Worm (Caenorhabditis elegans): ENCODE measurements around the gene sdz-19.

DNA sequence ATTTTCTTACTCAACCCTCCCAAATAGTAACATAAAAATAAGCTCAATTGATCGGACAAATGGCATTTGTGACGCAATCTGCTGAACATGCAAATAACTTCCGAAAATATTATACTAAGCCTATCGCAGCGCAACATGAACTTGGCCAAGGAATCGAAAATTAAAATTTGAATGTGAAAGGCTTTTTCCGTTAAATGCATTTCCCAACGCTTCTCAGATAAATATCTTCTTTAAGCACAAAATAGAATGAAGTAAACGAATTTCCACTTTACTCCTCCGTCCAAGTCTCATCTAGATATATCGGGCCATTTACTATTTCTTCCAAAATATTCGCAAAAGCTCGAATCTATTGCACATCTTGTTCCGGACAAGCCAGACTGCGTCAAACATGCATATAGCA lies 45.9 kb upstream of the sdz-19 start:
- TF ChIP-seq ref-1 (GFP tag; conservative IDR thresholded peaks at IDR 0.05), result no peak
- TF ChIP-seq T22C8.4 (GFP tag; IDR thresholded peaks at IDR 0.05), result no peak
- no peak for TF ChIP-seq ztf-29 (GFP tag; IDR thresholded peaks at IDR 0.05)
- no peak for TF ChIP-seq flt-1 (GFP tag; IDR thresholded peaks at IDR 0.05)
- no peak for TF ChIP-seq cog-1 (tag; optimal IDR thresholded peaks at IDR 0.05)
- no peak for TF ChIP-seq med-1 (GFP tag; optimal IDR thresholded peaks at IDR 0.05; ENCODE audit: insufficient read depth)
- no peak for TF ChIP-seq ztf-23 (GFP tag; IDR thresholded peaks at IDR 0.05)
- no peak for TF ChIP-seq klf-2 (GFP tag; conservative IDR thresholded peaks at IDR 0.05)
- no peak for TF ChIP-seq tab-1 (GFP tag; IDR thresholded peaks at IDR 0.05)

Data from whole organism, midembryonic.